Worm (Caenorhabditis elegans) whole organism, early embryonic: Measurements from ENCODE around the gene C17G10.7.
"Not testable (repeated sequence)": the region's sequence is repeated elsewhere in the genome, so short reads cannot be mapped to it uniquely, and the experiment has no call there.

Experiments used
- B0310.2 ChIP-seq: sonication (generic microtip); optimal IDR thresholded peaks from 2 replicates; lab custom pipeline; 2016; ENCODE audit warnings: mild to moderate bottlenecking, missing genetic modification characterization, missing compliant biosample characterization
- F13C5.2 ChIP-seq: sonication (generic microtip); optimal IDR thresholded peaks from 2 replicates; lab custom pipeline; 2017; ENCODE audit warnings: mild to moderate bottlenecking, missing genetic modification characterization, inconsistent platforms, missing compliant biosample characterization
- aly-1 ChIP-seq: sonication (generic microtip); optimal IDR thresholded peaks from 2 replicates; lab custom pipeline; 2016; ENCODE audit warnings: missing genetic modification characterization, missing compliant biosample characterization
- ama-1 ChIP-seq: fragments of 150-350 bp; optimal IDR thresholded peaks from 2 replicates; lab custom pipeline; 2014
- ceh-13 ChIP-seq: fragments of 200-800 bp; sonication (Bioruptor generic); optimal IDR thresholded peaks from 2 replicates; lab custom pipeline; 2018; ENCODE audit warnings: mild to moderate bottlenecking, missing genetic modification characterization, missing compliant biosample characterization
- ceh-36 ChIP-seq: sonication (generic microtip); optimal IDR thresholded peaks from 2 replicates; lab custom pipeline; 2016; ENCODE audit warnings: missing genetic modification characterization, inconsistent platforms, missing compliant biosample characterization
- ets-7 ChIP-seq: sonication (generic microtip); optimal IDR thresholded peaks from 2 replicates; lab custom pipeline; 2016; ENCODE audit warnings: missing genotype, missing genetic modification characterization, missing compliant biosample characterization
- flt-1 ChIP-seq: fragments of 200-800 bp; sonication (Bioruptor generic); IDR thresholded peaks from 2 replicates; pipeline ENCODE4 v1.3.6; 2022; ENCODE audit warnings: missing genetic modification characterization, missing compliant biosample characterization
- hmbx-1 ChIP-seq: sonication (generic microtip); optimal IDR thresholded peaks from 2 replicates; lab custom pipeline; 2016; ENCODE audit warnings: mild to moderate bottlenecking, missing genetic modification characterization, missing compliant biosample characterization
- hmg-4 ChIP-seq: fragments of 200-800 bp; sonication (Bioruptor generic); optimal IDR thresholded peaks from 2 replicates; lab custom pipeline; 2018; ENCODE audit warnings: mild to moderate bottlenecking, missing genetic modification characterization, missing compliant biosample characterization
- hnd-1 ChIP-seq: sonication (generic microtip); optimal IDR thresholded peaks from 2 replicates; lab custom pipeline; 2016; ENCODE audit warnings: missing genetic modification characterization, missing compliant biosample characterization
- pes-1 ChIP-seq: fragments of 200-800 bp; sonication (Bioruptor generic); IDR thresholded peaks from 2 replicates; pipeline ENCODE4 v1.3.6; 2022; ENCODE audit warnings: missing genetic modification reagents, missing genetic modification characterization, missing compliant biosample characterization
- scrt-1 ChIP-seq: fragments of 200-800 bp; sonication (Bioruptor generic); IDR thresholded peaks from 2 replicates; pipeline ENCODE4 v1.3.6; 2022; ENCODE audit warnings: missing genetic modification characterization, missing compliant biosample characterization
- sea-1 ChIP-seq: fragments of 200-800 bp; sonication (Bioruptor generic); conservative IDR thresholded peaks from 2 replicates; pipeline ENCODE4 v1.3.6; 2022; ENCODE audit warnings: missing genetic modification characterization, missing compliant biosample characterization
- tbx-11 ChIP-seq: fragments of 200-800 bp; sonication (Bioruptor generic); IDR thresholded peaks from 2 replicates; pipeline ENCODE4 v1.3.6; 2022; ENCODE audit warnings: missing genetic modification characterization, missing compliant biosample characterization
- tbx-37 ChIP-seq: fragments of 200-800 bp; sonication (Bioruptor generic); conservative IDR thresholded peaks from 2 replicates; pipeline ENCODE4 v1.3.6; 2022; ENCODE audit warnings: missing genetic modification reagents, missing genetic modification characterization, missing compliant biosample characterization
- tra-4 ChIP-seq: sonication (generic microtip); optimal IDR thresholded peaks from 2 replicates; lab custom pipeline; 2017; ENCODE audit warnings: missing genetic modification characterization, missing compliant biosample characterization

Gene C17G10.7

ce11 chrII:5642110-5642509 lies 34.5 kb upstream of the C17G10.7 start:
- no peak for TF ChIP-seq tbx-37 (GFP tag; lab: Robert Waterston, UW)
- no peak for TF ChIP-seq flt-1
- no peak for TF ChIP-seq hmbx-1 (tag; lab: Kevin White, UChicago)
- no peak for TF ChIP-seq ets-7
- TF ChIP-seq ceh-36: no peak
- TF ChIP-seq hmg-4 (GFP tag; lab: Kevin White, UChicago): no peak
- no peak for TF ChIP-seq scrt-1
- TF ChIP-seq F13C5.2: no peak
- TF ChIP-seq aly-1 (tag; lab: Kevin White, UChicago): no peak
- no peak for TF ChIP-seq ama-1 (lab: Kevin White, UChicago)
- no peak for TF ChIP-seq pes-1 (GFP tag; lab: Robert Waterston, UW)
- TF ChIP-seq B0310.2: no peak

ce11 chrII:5640362-5641079 lies 32.9 kb upstream of the C17G10.7 start:
- no peak for TF ChIP-seq F13C5.2
- TF ChIP-seq scrt-1: no peak
- no peak for TF ChIP-seq B0310.2
- no peak for TF ChIP-seq ets-7
- TF ChIP-seq hmbx-1 (tag; lab: Kevin White, UChicago): no peak

ce11 chrII:5638059-5638458 lies 30.4 kb upstream of the C17G10.7 start, which contains the start of gene F59E12.3:
Gene F59E12.3, plus strand, starts transcription at chrII:5638359.
- TF ChIP-seq tbx-11 (GFP tag; lab: Robert Waterston, UW) (no peak), hnd-1 (tag; lab: Kevin White, UChicago) (no peak), scrt-1 (no peak), pes-1 (GFP tag; lab: Robert Waterston, UW) (no peak), B0310.2 (no peak), ets-7 (no peak), ama-1 (lab: Kevin White, UChicago) (no peak), aly-1 (tag; lab: Kevin White, UChicago) (no peak), tbx-37 (GFP tag; lab: Robert Waterston, UW) (no peak)

- TF ChIP-seq ceh-36 (no peak), tbx-11 (GFP tag; lab: Robert Waterston, UW) (no peak), ets-7 (no peak), tbx-37 (GFP tag; lab: Robert Waterston, UW) (no peak)
These were observed 29.2 kb upstream of the C17G10.7 start, which contains the start of gene F59E12.8 for ce11 chrII:5636826-5637225. Gene F59E12.8, minus strand, starts transcription at chrII:5636926.

- TF ChIP-seq tbx-11 (GFP tag; lab: Robert Waterston, UW): no peak
- no peak for TF ChIP-seq ets-7
- TF ChIP-seq hmg-4 (GFP tag; lab: Kevin White, UChicago): no peak
- TF ChIP-seq hnd-1 (tag; lab: Kevin White, UChicago): no peak
- no peak for TF ChIP-seq flt-1
- TF ChIP-seq tbx-37 (GFP tag; lab: Robert Waterston, UW): no peak
- TF ChIP-seq ceh-36: no peak
- no peak for TF ChIP-seq sea-1
- no peak for TF ChIP-seq scrt-1
- no peak for TF ChIP-seq F13C5.2
- no peak for TF ChIP-seq ama-1 (lab: Kevin White, UChicago)
- TF ChIP-seq B0310.2: no peak
- TF ChIP-seq aly-1 (tag; lab: Kevin White, UChicago): no peak
- TF ChIP-seq tra-4 (tag; lab: Kevin White, UChicago): no peak
- no peak for TF ChIP-seq pes-1 (GFP tag; lab: Robert Waterston, UW)
These were observed 25.8 kb upstream of the C17G10.7 start for ce11 chrII:5633453-5633852.

ce11 chrII:5630851-5631401 lies 23.3 kb upstream of the C17G10.7 start, which contains the start of the genes F59E12.6 and npl-4.1:
Gene F59E12.6, minus strand, starts transcription at chrII:5630951.
Gene npl-4.1, plus strand, starts transcription at chrII:5631351.
- not testable (repeated sequence) for TF ChIP-seq hmg-4 (GFP tag; lab: Kevin White, UChicago); ets-7; tra-4 (tag; lab: Kevin White, UChicago)

ce11 chrII:5628326-5628818 lies 20.7 kb upstream of the C17G10.7 start, which contains the start of gene F59E12.15:
Gene F59E12.15, minus strand, starts transcription at chrII:5628376.
- TF ChIP-seq ceh-13 (GFP tag; lab: Kevin White, UChicago): no peak
- TF ChIP-seq ama-1 (lab: Kevin White, UChicago): no peak
- no peak for TF ChIP-seq ceh-36

- not testable (repeated sequence) for TF ChIP-seq tra-4 (tag; lab: Kevin White, UChicago); ets-7; flt-1
These were observed 14.8 kb upstream of the C17G10.7 start, which contains the start of the genes eif-3.L and npl-4.2 for ce11 chrII:5622383-5622939. Gene eif-3.L, minus strand, starts transcription at chrII:5622483. Gene npl-4.2, plus strand, starts transcription at chrII:5622889.
